Fruit fly (Drosophila melanogaster) whole organism, adult: ENCODE data around the gene CG32816.

Experiments
- CG11617 ChIP-seq: fragments of 200-800 bp; sonication (Bioruptor generic); optimal IDR thresholded peaks from 2 replicates; lab custom pipeline; 2017; ENCODE audit warnings: mild to moderate bottlenecking, missing biosample characterization, missing genetic modification reagents, missing genetic modification characterization
- CG12768 ChIP-seq: fragments of 200-800 bp; sonication (Bioruptor generic); optimal IDR thresholded peaks from 2 replicates; lab custom pipeline; 2017; ENCODE audit warnings: missing biosample characterization, missing genetic modification characterization, mild to moderate bottlenecking, moderate library complexity, missing genetic modification reagents
- CG14711 ChIP-seq: fragments of 200-800 bp; sonication (Bioruptor generic); optimal IDR thresholded peaks from 2 replicates; lab custom pipeline; 2018; ENCODE audit warnings: missing biosample characterization, mild to moderate bottlenecking, missing genetic modification characterization, moderate library complexity
- CG1620 ChIP-seq: fragments of 200-800 bp; sonication (Bioruptor generic); optimal IDR thresholded peaks from 2 replicates; lab custom pipeline; 2016; ENCODE audit warnings: missing biosample characterization, missing genetic modification characterization
- CG33017 ChIP-seq: fragments of 200-800 bp; sonication (Bioruptor generic); optimal IDR thresholded peaks from 2 replicates; lab custom pipeline; 2018; ENCODE audit warnings: missing biosample characterization, mild to moderate bottlenecking, missing genetic modification characterization, moderate library complexity
- CG5204 ChIP-seq: fragments of 200-800 bp; sonication (Bioruptor generic); optimal IDR thresholded peaks from 2 replicates; lab custom pipeline; 2016; ENCODE audit warnings: missing biosample characterization, missing genetic modification characterization
- CG7045 ChIP-seq: fragments of 200-800 bp; sonication (Bioruptor generic); optimal IDR thresholded peaks from 2 replicates; lab custom pipeline; 2017; ENCODE audit warnings: missing biosample characterization, mild to moderate bottlenecking, missing genetic modification characterization
- CG7101 ChIP-seq: fragments of 200-800 bp; sonication (Bioruptor generic); optimal IDR thresholded peaks from 2 replicates; lab custom pipeline; 2018; ENCODE audit warnings: missing biosample characterization, mild to moderate bottlenecking, missing genetic modification characterization, moderate library complexity
- Clk ChIP-seq: fragments of 200-800 bp; sonication (Bioruptor generic); optimal IDR thresholded peaks from 2 replicates; lab custom pipeline; 2017; ENCODE audit warnings: missing biosample characterization, missing genetic modification characterization
- Crg-1 ChIP-seq: fragments of 200-800 bp; sonication (Bioruptor generic); optimal IDR thresholded peaks from 2 replicates; lab custom pipeline; 2016; ENCODE audit warnings: missing biosample characterization, missing genetic modification characterization
- Hr96 ChIP-seq: fragments of 200-800 bp; sonication (Bioruptor generic); optimal IDR thresholded peaks from 2 replicates; lab custom pipeline; 2016; ENCODE audit warnings: missing biosample characterization, missing genetic modification characterization
- Mnt ChIP-seq: fragments of 200-800 bp; sonication (Bioruptor generic); optimal IDR thresholded peaks from 2 replicates; lab custom pipeline; 2016; ENCODE audit warnings: missing biosample characterization, mild to moderate bottlenecking, missing genetic modification characterization
- bab1 ChIP-seq: fragments of 200-800 bp; sonication (Bioruptor generic); optimal IDR thresholded peaks from 3 replicates; lab custom pipeline; 2019; ENCODE audit warnings: missing biosample characterization, mild to moderate bottlenecking, missing genetic modification characterization, moderate library complexity
- cic ChIP-seq: fragments of 200-800 bp; sonication (Bioruptor generic); optimal IDR thresholded peaks from 2 replicates; lab custom pipeline; 2017; ENCODE audit warnings: missing biosample characterization, mild to moderate bottlenecking, missing genetic modification characterization, moderate library complexity
- cnc ChIP-seq, 2 experiments: fragments of >200 bp; optimal IDR thresholded peaks; 2 replicates each; lab custom pipeline; 2017
- kay ChIP-seq: fragments of 200-800 bp; sonication (Bioruptor generic); peaks from one replicate; lab custom pipeline; 2016; ENCODE audit warnings: missing biosample characterization, missing genetic modification characterization, borderline replicate concordance
- ovo ChIP-seq: fragments of 200-800 bp; sonication (Bioruptor generic); optimal IDR thresholded peaks from 2 replicates; lab custom pipeline; 2016; ENCODE audit warnings: missing biosample characterization, missing genetic modification characterization
- pad ChIP-seq: fragments of 200-800 bp; sonication (Bioruptor generic); optimal IDR thresholded peaks from 3 replicates; lab custom pipeline; 2017; ENCODE audit warnings: missing biosample characterization, missing genetic modification characterization, mild to moderate bottlenecking, moderate library complexity, missing genetic modification reagents
- tj ChIP-seq: fragments of 200-800 bp; sonication (Bioruptor generic); optimal IDR thresholded peaks from 3 replicates; lab custom pipeline; 2017; ENCODE audit warnings: missing biosample characterization, mild to moderate bottlenecking, missing genetic modification characterization, moderate library complexity
- toe ChIP-seq: fragments of 200-800 bp; sonication (Bioruptor generic); optimal IDR thresholded peaks from 2 replicates; lab custom pipeline; 2016; ENCODE audit warnings: missing biosample characterization, missing genetic modification characterization

Gene CG32816

DNA sequence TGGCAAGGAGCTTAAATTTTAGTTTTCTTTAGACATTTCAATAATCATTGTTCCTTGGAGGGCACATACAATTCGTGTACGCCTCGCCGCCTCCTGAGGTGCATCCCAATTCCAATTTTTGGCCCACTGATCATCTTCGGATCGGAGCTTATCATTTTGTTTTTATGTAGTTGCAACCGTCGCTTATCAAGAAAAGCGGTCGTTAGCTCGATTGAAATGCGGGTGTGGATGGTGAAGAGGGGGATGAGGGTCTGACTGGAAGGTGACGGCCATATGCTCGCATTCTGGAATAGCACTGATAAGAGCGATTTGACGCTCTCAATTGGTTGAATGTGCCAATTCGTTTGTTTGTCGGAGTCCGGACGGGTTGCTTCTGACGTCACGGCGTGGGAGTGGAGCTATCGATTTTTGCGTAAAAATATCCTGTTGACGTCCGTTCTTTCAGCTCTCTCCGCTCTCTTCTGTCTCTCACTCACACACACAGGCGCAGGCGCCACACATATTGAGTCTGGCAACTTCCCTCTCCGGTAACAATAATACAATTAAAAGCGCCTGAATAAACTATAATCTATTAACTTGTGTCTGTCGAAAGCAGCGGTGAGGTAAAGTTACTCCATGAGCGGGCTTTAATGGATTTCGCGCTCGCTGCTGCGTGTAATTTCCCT is 28.5 kb upstream of the CG32816 start:
- TF ChIP-seq CG7045 (GFP tag; lab: Kevin White, UChicago) = no peak
- no peak for TF ChIP-seq CG1620 (GFP tag; lab: Kevin White, UChicago)
- no peak for TF ChIP-seq tj

DNA sequence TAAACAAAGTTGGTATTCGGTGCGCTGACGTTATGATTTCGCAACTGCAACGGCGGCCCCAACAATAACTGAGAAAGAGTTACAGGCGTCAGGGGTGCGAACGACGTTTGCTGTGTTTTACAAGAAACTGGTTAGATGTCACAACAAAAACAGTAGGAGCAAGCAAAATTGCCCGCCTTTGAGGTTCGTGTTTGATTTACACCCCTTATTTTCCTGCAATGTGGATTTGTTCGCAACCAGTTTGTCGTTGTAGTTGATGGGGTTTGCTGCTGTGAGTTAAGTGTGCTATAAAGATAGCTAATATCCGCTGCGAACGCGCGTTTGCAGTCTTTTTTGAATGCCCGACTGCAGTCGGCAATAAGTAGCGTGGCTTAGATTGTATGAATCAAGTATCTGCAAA is 27.9 kb upstream of the CG32816 start:
- TF ChIP-seq pad (GFP tag; lab: Kevin White, UChicago) (peak; percentile 1), CG7101 (tag; lab: Kevin White, UChicago) (peak; percentile 43), Hr96 (GFP tag; lab: Kevin White, UChicago) (no peak)

DNA sequence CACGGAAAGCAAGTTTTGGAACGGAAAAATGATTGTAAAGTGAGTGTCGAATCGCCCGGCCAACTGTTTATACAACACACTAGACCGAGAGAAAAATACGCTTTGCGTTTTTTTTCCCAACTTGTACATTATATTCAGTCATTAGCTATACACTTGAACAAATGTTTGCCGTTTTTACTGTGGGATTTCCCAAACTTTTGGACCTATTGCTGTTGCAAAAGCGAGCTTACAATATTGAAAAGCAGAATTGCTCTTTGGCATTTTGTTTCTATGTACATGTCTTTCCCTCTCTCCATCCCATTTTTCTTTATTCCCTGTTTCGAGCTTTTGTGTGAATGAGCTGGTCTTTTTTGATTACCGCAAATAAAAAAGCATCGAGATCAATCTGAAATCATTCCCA is 26.9 kb upstream of the CG32816 start:
- TF ChIP-seq Crg-1 (GFP tag; lab: Kevin White, UChicago) = no peak
- TF ChIP-seq cic (GFP tag; lab: Kevin White, UChicago) = peak; percentile 14

dm6 chrX:496326-496725 is 25.8 kb upstream of the CG32816 start, which contains the start of gene svr:
TSS of gene svr (plus strand) at chrX:496446.
- TF ChIP-seq kay (GFP tag; lab: Kevin White, UChicago) (no peak), cic (GFP tag; lab: Kevin White, UChicago) (peak; percentile 6), tj (peak; percentile 13), bab1 (peak; percentile 60), ovo (GFP tag; lab: Kevin White, UChicago) (no peak)

dm6 chrX:494607-495006 is 24.1 kb upstream of the CG32816 start, which contains the start of gene CG17778:
TSS of gene CG17778 (plus strand) at chrX:494614.
- TF ChIP-seq CG33017 (tag; lab: Kevin White, UChicago) = no peak
- no peak for TF ChIP-seq tj
- no peak for TF ChIP-seq ovo (GFP tag; lab: Kevin White, UChicago)
- no peak for TF ChIP-seq CG11617 (GFP tag; lab: Kevin White, UChicago)
- no peak for TF ChIP-seq Clk (GFP tag; lab: Kevin White, UChicago)
- TF ChIP-seq pad (GFP tag; lab: Kevin White, UChicago) = no peak
- TF ChIP-seq CG12768 (GFP tag; lab: Kevin White, UChicago) = no peak
- no peak for TF ChIP-seq CG1620 (GFP tag; lab: Kevin White, UChicago)
- no peak for TF ChIP-seq bab1
- TF ChIP-seq Hr96 (GFP tag; lab: Kevin White, UChicago) = no peak
- TF ChIP-seq cnc (optimal IDR thresholded peaks at IDR 0.05; lab: Kevin White, UChicago) = no peak
- no peak for TF ChIP-seq toe
- TF ChIP-seq Crg-1 (GFP tag; lab: Kevin White, UChicago) = no peak
- no peak for TF ChIP-seq CG7045 (GFP tag; lab: Kevin White, UChicago)
- TF ChIP-seq CG5204 (GFP tag; lab: Kevin White, UChicago) = no peak
- no peak for TF ChIP-seq CG7101 (tag; lab: Kevin White, UChicago)
- TF ChIP-seq CG14711 = no peak
- no peak for TF ChIP-seq kay (GFP tag; lab: Kevin White, UChicago)
- TF ChIP-seq cic (GFP tag; lab: Kevin White, UChicago) = no peak
- TF ChIP-seq Mnt = no peak

dm6 chrX:494191-494554 is 23.6 kb upstream of the CG32816 start:
- TF ChIP-seq pad (GFP tag; lab: Kevin White, UChicago) = no peak
- no peak for TF ChIP-seq cnc (optimal IDR thresholded peaks at IDR 0.05; lab: Kevin White, UChicago)
- TF ChIP-seq cic (GFP tag; lab: Kevin White, UChicago) = no peak
- no peak for TF ChIP-seq CG14711
- TF ChIP-seq toe = no peak
- no peak for TF ChIP-seq CG12768 (GFP tag; lab: Kevin White, UChicago)
- no peak for TF ChIP-seq tj
- no peak for TF ChIP-seq Mnt
- TF ChIP-seq CG33017 (tag; lab: Kevin White, UChicago) = no peak
- TF ChIP-seq CG5204 (GFP tag; lab: Kevin White, UChicago) = no peak
- TF ChIP-seq CG11617 (GFP tag; lab: Kevin White, UChicago) = no peak
- TF ChIP-seq ovo (GFP tag; lab: Kevin White, UChicago) = no peak
- TF ChIP-seq kay (GFP tag; lab: Kevin White, UChicago) = no peak

DNA sequence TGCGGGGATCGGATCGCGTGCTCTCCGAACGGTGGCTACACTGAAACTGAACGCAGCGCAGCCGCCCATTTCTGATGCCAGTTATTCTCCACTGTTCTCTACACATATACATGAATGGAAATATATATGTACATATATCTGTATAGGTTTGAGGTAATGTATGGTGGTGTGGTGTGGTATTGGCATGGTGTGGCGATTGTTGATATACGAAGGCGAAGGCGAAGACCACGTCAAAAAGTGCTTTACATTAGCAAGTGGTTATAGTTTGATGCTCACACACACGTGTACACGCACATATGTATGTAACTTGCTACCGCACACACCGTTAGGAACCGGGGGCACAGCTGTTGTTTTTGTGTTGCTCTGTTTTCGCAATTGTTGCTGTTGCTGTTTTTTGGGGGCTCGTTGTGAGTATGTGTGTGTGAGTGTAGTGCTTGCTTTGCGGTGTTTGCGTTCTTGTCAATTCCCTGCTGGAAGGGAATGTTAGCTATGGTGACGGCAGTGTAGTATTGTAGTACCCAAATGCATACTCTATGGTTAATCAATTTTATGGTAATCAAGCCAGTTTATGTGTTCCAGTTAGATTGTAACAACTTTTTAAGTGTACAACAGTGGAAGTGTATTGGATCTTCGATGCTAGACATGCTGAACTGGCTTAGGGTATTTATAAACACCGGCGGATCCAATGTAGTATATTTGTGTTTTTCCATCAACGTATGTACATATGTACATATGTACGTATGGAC is 23.1 kb upstream of the CG32816 start, which contains the start of gene CG17896:
Gene CG17896 (minus strand): TSS at position 51 of the 746 bp plus-strand sequence.
- TF ChIP-seq cic (GFP tag; lab: Kevin White, UChicago) (peak; percentile 91), kay (GFP tag; lab: Kevin White, UChicago) (no peak), CG12768 (GFP tag; lab: Kevin White, UChicago) (peak; percentile 89), CG7045 (GFP tag; lab: Kevin White, UChicago) (peak; percentile 87), CG7101 (tag; lab: Kevin White, UChicago) (peak; percentile 96), CG14711 (peak; percentile 94), CG5204 (GFP tag; lab: Kevin White, UChicago) (no peak), Crg-1 (GFP tag; lab: Kevin White, UChicago) (peak; percentile 86), tj (peak; percentile 92), Clk (GFP tag; lab: Kevin White, UChicago) (peak; percentile 80), bab1 (peak; percentile 96), ovo (GFP tag; lab: Kevin White, UChicago) (peak; percentile 99), Hr96 (GFP tag; lab: Kevin White, UChicago) (no peak), CG33017 (tag; lab: Kevin White, UChicago) (peak; percentile 96), pad (GFP tag; lab: Kevin White, UChicago) (peak; percentile 82), cnc (optimal IDR thresholded peaks at IDR 0.05; lab: Kevin White, UChicago) (no peak), Mnt (peak; percentile 78), CG11617 (GFP tag; lab: Kevin White, UChicago) (peak; percentile 89), toe (peak; percentile 15)
